Worm (Caenorhabditis elegans) whole organism, L2 larva: ENCODE data around the gene F09C12.2.

Source experiments
- aly-2 ChIP-seq: fragments of 150-350 bp; optimal IDR thresholded peaks from 2 replicates; lab custom pipeline; 2014; ENCODE audit warnings: missing biosample characterization, missing genetic modification characterization
- ceh-82 ChIP-seq: fragments of 150-350 bp; optimal IDR thresholded peaks from 2 replicates; lab custom pipeline; 2014; ENCODE audit warnings: missing biosample characterization, missing genetic modification characterization
- dmd-4 ChIP-seq: sonication (generic microtip); optimal IDR thresholded peaks from 2 replicates; lab custom pipeline; 2017; ENCODE audit warnings: missing biosample characterization, missing genetic modification characterization
- fos-1 ChIP-seq: fragments of 150-350 bp; optimal IDR thresholded peaks from 2 replicates; lab custom pipeline; 2014; ENCODE audit warnings: missing biosample characterization, missing genetic modification characterization
- lsy-2 ChIP-seq, 2 experiments: fragments of 150-350 bp in 1 of 2; sonication (generic microtip) in 1 of 2; optimal IDR thresholded peaks; 2 replicates each; lab custom pipeline; 2014 to 2017; ENCODE audit warnings: missing biosample characterization in 2 of 2, missing genetic modification characterization in 2 of 2
- nhr-12 ChIP-seq: fragments of 150-350 bp; optimal IDR thresholded peaks from 2 replicates; lab custom pipeline; 2014; ENCODE audit warnings: missing biosample characterization, missing genetic modification characterization
- nhr-23 ChIP-seq: fragments of 150-350 bp; optimal IDR thresholded peaks from 2 replicates; lab custom pipeline; 2014; ENCODE audit warnings: missing biosample characterization, missing genetic modification reagents, missing genetic modification characterization
- peb-1 ChIP-seq: fragments of 150-350 bp; optimal IDR thresholded peaks from 2 replicates; lab custom pipeline; 2014; ENCODE audit warnings: missing biosample characterization, missing genetic modification characterization
- sem-4 ChIP-seq: fragments of 150-350 bp; optimal IDR thresholded peaks from 2 replicates; lab custom pipeline; 2014; ENCODE audit warnings: missing biosample characterization, missing genetic modification reagents, missing genetic modification characterization
- skn-1 ChIP-seq: sonication (generic microtip); optimal IDR thresholded peaks from 2 replicates; lab custom pipeline; 2017; ENCODE audit warnings: missing biosample characterization, missing genetic modification characterization
- unc-62 ChIP-seq: fragments of 150-350 bp; optimal IDR thresholded peaks from 2 replicates; lab custom pipeline; 2014; ENCODE audit warnings: missing biosample characterization, missing genetic modification reagents, missing genetic modification characterization
- zag-1 ChIP-seq: fragments of 150-350 bp; optimal IDR thresholded peaks from 2 replicates; lab custom pipeline; 2014; ENCODE audit warnings: missing biosample characterization, missing genetic modification characterization
- ztf-11 ChIP-seq: sonication (generic microtip); optimal IDR thresholded peaks from 2 replicates; lab custom pipeline; 2017; ENCODE audit warnings: missing biosample characterization, missing genetic modification characterization

DNA sequence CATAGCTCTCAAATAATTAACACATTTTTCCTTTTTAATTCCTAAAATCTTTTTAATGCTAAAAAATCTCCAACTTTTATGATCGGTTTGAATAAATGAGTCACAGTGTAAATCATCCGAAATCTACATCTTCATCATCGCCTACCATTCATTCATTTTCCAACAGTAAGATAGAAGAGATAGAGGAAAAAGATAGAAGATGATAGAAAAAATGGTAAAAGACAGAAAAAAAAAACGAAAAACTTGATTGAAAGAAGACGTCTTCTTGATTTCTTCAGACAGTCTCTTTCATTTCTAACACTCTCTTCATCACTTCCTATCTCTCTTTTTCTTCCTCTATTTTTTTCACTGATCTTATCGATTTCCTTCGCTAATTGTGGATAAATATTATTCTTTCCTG, 6.6 kb upstream of the F09C12.2 start:
- TF ChIP-seq ceh-82 (tag; lab: Kevin White, UChicago) (no peak), unc-62 (GFP tag; lab: Kevin White, UChicago) (no peak), ztf-11 (tag; lab: Kevin White, UChicago) (no peak), nhr-12 (tag; lab: Kevin White, UChicago) (no peak), sem-4 (tag; lab: Kevin White, UChicago) (no peak), peb-1 (tag; lab: Kevin White, UChicago) (no peak), lsy-2 (tag; optimal IDR thresholded peaks at IDR 0.05; lab: Kevin White, UChicago) (no peak), nhr-23 (tag; lab: Kevin White, UChicago) (no peak), aly-2 (tag; lab: Kevin White, UChicago) (no peak), skn-1 (tag; lab: Kevin White, UChicago) (no peak), zag-1 (tag; lab: Kevin White, UChicago) (no peak), dmd-4 (tag; lab: Kevin White, UChicago) (no peak), fos-1 (tag; lab: Kevin White, UChicago) (peak; percentile 34)
